Fruit fly (Drosophila melanogaster): ENCODE results near the gene KFase.
A peak's percentile ranks its signal among the peaks of the same experiment; 100 is the strongest.

DNA sequence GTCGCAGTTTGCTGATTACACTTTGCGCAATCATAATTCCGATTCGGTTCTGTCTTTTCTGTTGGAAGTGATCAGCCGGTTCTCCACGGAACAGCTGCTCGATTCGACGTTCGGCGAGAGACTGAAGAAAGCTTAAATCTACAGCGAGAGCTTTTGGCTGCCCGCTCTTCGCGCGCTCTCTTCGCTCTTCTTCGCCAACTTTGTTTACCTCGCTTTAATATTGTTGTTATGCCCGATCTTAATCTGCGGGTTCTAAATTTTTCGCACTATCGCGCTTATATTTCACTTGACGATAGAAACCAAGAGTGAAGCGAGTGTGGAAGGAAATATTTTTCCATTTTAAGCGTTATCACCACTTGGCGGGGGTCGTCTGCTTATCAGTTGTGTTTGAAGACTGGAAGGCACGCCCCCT lies 5.9 kb upstream of the KFase start, which contains the start of gene CG9547:
- TF ChIP-seq CG10348 (GFP tag; IDR thresholded peaks at IDR 0.05), result no peak
- TF ChIP-seq CG8159 (tag; optimal IDR thresholded peaks at IDR 0.05), result no peak
- no peak; the same call in 1 of the 2 replicates for TF ChIP-seq CG32121 (GFP tag; IDR thresholded peaks at IDR 0.05)
- no peak for TF ChIP-seq fd96Ca (GFP tag; IDR thresholded peaks at IDR 0.05)
- TF ChIP-seq Snoo (tag; optimal IDR thresholded peaks at IDR 0.05), result peak; percentile 30
- TF ChIP-seq Pif1A (GFP tag; optimal IDR thresholded peaks at IDR 0.05), result no peak
- no peak for TF ChIP-seq CG8301 (tag; optimal IDR thresholded peaks at IDR 0.05)
- no peak for TF ChIP-seq D1 (tag; optimal IDR thresholded peaks at IDR 0.05)
- TF ChIP-seq CG17806 (tag; optimal IDR thresholded peaks at IDR 0.05), result no peak
- 0 out of 3 replicates have a peak, but pooled peaks have one; percentile 24 for TF ChIP-seq CG4496 (GFP tag; IDR thresholded peaks at IDR 0.05)
- TF ChIP-seq CG9948 (tag; optimal IDR thresholded peaks at IDR 0.05), result no peak
